Worm (Caenorhabditis elegans): ENCODE data around the gene ZK938.12.
"Not testable (repeated sequence)": the region's sequence is repeated elsewhere in the genome, so short reads cannot be mapped to it uniquely, and the experiment has no call there.

ce11 chrII:9866378-9866777 lies 35.2 kb downstream of the ZK938.12 start, which contains the start of gene chil-1:
- TF ChIP-seq fkh-10 (GFP tag; optimal IDR thresholded peaks at IDR 0.05); nhr-28 (tag; optimal IDR thresholded peaks at IDR 0.05); nhr-11 (tag; optimal IDR thresholded peaks at IDR 0.05); skn-1 (tag; optimal IDR thresholded peaks at IDR 0.05); ztf-4 (tag; optimal IDR thresholded peaks at IDR 0.05); nhr-76 (tag; optimal IDR thresholded peaks at IDR 0.05); unc-62 (GFP tag; optimal IDR thresholded peaks at IDR 0.05); ceh-9 (tag; optimal IDR thresholded peaks at IDR 0.05): not testable (repeated sequence)

Measured in whole organism, L3 larva.